Worm (Caenorhabditis elegans): ENCODE data around the gene C07G3.15.
"Not testable (repeated sequence)": the region's sequence is repeated elsewhere in the genome, so short reads cannot be mapped to it uniquely, and the experiment has no call there.

C07G3.15 gene

ce11 chrV:3509878-3510277 is 13.1 kb upstream of the C07G3.15 start, which contains the start of gene str-228:
Gene str-228, plus strand, starts transcription at chrV:3510178.
- TF ChIP-seq hlh-30 (tag; optimal IDR thresholded peaks at IDR 0.05; ENCODE audit: insufficient read depth) (no peak), aha-1 (tag) (peak; percentile 42)

DNA sequence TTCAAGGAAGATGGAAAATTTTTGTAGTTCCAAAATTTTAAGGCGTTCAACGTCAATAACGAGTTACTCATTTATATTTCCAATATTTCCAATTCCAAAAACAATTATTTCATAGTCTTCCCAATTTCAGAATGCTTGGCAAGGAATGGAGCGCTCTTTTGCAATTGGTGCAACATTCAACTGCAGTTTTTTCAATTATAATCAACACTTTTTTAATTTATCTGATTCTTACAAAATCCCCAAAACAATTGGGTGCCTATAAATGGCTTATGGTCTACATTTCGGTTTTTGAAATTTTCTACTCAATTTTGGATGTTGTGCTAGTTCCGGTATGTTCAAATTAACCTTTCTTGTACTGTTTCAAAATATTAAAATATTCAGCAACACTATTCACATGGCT is 10.9 kb upstream of the C07G3.15 start, which contains the start of gene str-225:
Gene str-225 (plus strand): TSS at position 132 of the 400 bp plus-strand sequence.
- TF ChIP-seq hif-1 (tag; optimal IDR thresholded peaks at IDR 0.05) = no peak
- TF ChIP-seq unc-62 (GFP tag; optimal IDR thresholded peaks at IDR 0.05 in 1 of 2) = peak in 1 of 2 experiments; percentile 93
- no peak for TF ChIP-seq unc-62 (tag; optimal IDR thresholded peaks at IDR 0.05)
- no peak for TF ChIP-seq unc-130 (GFP tag; optimal IDR thresholded peaks at IDR 0.05)

DNA sequence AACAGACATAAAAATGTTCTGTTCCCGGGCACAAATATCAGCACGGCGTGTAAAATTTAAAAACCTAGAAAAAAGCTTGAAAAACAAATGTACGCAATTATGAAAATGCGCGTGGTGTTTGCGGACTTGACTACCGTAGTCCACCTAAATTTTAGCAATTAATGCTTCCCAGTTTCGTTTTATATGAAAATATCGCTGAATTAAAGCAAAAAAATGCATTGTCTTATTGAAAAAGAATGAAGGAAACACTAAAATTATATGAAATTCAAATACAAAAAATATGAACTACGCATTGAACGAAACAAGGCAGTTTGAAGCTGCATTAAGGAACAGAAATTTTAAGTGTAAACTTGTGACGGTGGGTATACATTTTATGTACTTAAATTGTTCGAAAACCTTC is 9.5 kb upstream of the C07G3.15 start, which contains the start of gene ugt-64:
Gene ugt-64 (minus strand): TSS at position 101 of the 400 bp plus-strand sequence.
- TF ChIP-seq hif-1 (tag; optimal IDR thresholded peaks at IDR 0.05); nhr-77 (tag; optimal IDR thresholded peaks at IDR 0.05); Y5F2A.4 (GFP tag; optimal IDR thresholded peaks at IDR 0.05): not testable (repeated sequence)

DNA sequence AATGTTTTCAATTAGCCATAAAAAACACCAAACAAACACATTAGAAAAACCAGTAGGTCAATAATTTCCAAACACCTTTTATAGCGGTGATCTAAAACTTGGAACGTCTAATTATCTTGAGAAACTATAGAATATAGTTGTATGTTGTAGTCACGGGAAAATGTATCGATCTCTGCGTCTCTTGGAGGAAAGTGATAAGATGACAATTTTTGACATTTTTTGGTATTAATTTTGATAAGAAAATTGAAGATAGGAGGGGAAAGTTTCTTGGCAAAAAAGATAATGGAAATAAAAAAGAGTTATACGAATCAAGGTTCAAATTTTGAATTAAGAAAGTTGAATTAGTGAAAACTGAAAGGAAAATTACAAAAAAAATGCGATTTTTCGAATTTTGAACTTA is 9.0 kb upstream of the C07G3.15 start:
- TF ChIP-seq nhr-28 (tag; optimal IDR thresholded peaks at IDR 0.05) = peak; percentile 100
- peak; percentile 72 for TF ChIP-seq T20F7.1 (GFP tag; optimal IDR thresholded peaks at IDR 0.05)
- no peak for TF ChIP-seq daf-19 (GFP tag; conservative IDR thresholded peaks at IDR 0.05)
- no peak for TF ChIP-seq lin-13 (GFP tag; optimal IDR thresholded peaks at IDR 0.05)
- peak in 1 of 2 experiments; percentile 47 for TF ChIP-seq daf-16 (GFP tag; optimal IDR thresholded peaks at IDR 0.05)
- peak; percentile 82 for TF ChIP-seq daf-16 (tag; optimal IDR thresholded peaks at IDR 0.05)
- TF ChIP-seq nhr-77 (tag; optimal IDR thresholded peaks at IDR 0.05) = peak; percentile 78
- peak; percentile 55; the same call in 1 of the 2 replicates for TF ChIP-seq lin-1 (GFP tag; IDR thresholded peaks at IDR 0.05)
- TF ChIP-seq dve-1 (tag; optimal IDR thresholded peaks at IDR 0.05; ENCODE audit: insufficient read depth) = peak; percentile 89
- TF ChIP-seq nhr-48 (tag; optimal IDR thresholded peaks at IDR 0.05) = peak; percentile 63
- no peak for TF ChIP-seq ceh-82 (tag; optimal IDR thresholded peaks at IDR 0.05)
- TF ChIP-seq dmd-6 (GFP tag; IDR thresholded peaks at IDR 0.05) = peak; percentile 98
- no peak for TF ChIP-seq lin-15B (tag; optimal IDR thresholded peaks at IDR 0.05)
- peak; percentile 77 for TF ChIP-seq hlh-11 (tag; optimal IDR thresholded peaks at IDR 0.05)
- peak; percentile 79; the same call in 1 of the 2 replicates for TF ChIP-seq php-3 (GFP tag; IDR thresholded peaks at IDR 0.05)
- 0 out of 2 replicates have a peak, but pooled peaks have one; percentile 22 for TF ChIP-seq nhr-41 (GFP tag; IDR thresholded peaks at IDR 0.05)
- peak in 1 of 2 experiments; percentile 44 for TF ChIP-seq mdl-1 (tag; optimal IDR thresholded peaks at IDR 0.05)
- peak; percentile 60; the same call in 1 of the 2 replicates for TF ChIP-seq tra-1 (GFP tag; IDR thresholded peaks at IDR 0.05)
- no peak for TF ChIP-seq skn-1 (tag; optimal IDR thresholded peaks at IDR 0.05)
- peak; percentile 78 for TF ChIP-seq pqm-1 (tag; optimal IDR thresholded peaks at IDR 0.05)
- peak; percentile 69 for TF ChIP-seq hlh-30 (tag; optimal IDR thresholded peaks at IDR 0.05; ENCODE audit: insufficient read depth)

ce11 chrV:3502038-3502437 is 5.3 kb upstream of the C07G3.15 start, which contains the start of the genes C07G3.8 and C07G3.10:
Gene C07G3.8, minus strand, starts transcription at chrV:3502138.
Gene C07G3.10, plus strand, starts transcription at chrV:3502307.
- no peak for TF ChIP-seq daf-12 (tag; optimal IDR thresholded peaks at IDR 0.05)
- no peak for TF ChIP-seq ceh-28 (tag; optimal IDR thresholded peaks at IDR 0.05)
- TF ChIP-seq nhr-28 (tag; optimal IDR thresholded peaks at IDR 0.05) = no peak
- no peak for TF ChIP-seq mdl-1 (tag; optimal IDR thresholded peaks at IDR 0.05)
- TF ChIP-seq madf-5 (GFP tag; IDR thresholded peaks at IDR 0.05) = no peak

- TF ChIP-seq nhr-41 (GFP tag; IDR thresholded peaks at IDR 0.05) = no peak
- TF ChIP-seq unc-62 (GFP tag; optimal IDR thresholded peaks at IDR 0.05 in 1 of 2) = peak in 1 of 2 experiments; percentile 44
- no peak for TF ChIP-seq unc-62 (tag; optimal IDR thresholded peaks at IDR 0.05)
Observed at ce11 chrV:3490435-3490834, 6.3 kb downstream of the C07G3.15 start, which contains the start of gene srbc-36. Gene srbc-36, minus strand, starts transcription at chrV:3490535.
